Worm (Caenorhabditis elegans) whole organism, L4 larva: ENCODE measurements around the gene ceh-76.

Experiments
- F26F4.8 ChIP-seq: fragments of 200-800 bp; sonication (Bioruptor generic); conservative IDR thresholded peaks from 2 replicates; pipeline ENCODE4 v1.3.6; 2022; ENCODE audit warnings: missing genetic modification characterization, missing compliant biosample characterization
- R02D3.7 ChIP-seq: fragments of 150-350 bp; sonication (generic microtip); optimal IDR thresholded peaks from 3 replicates; lab custom pipeline; 2014; ENCODE audit warnings: missing biosample characterization, missing genetic modification characterization
- Y48G9A.11 ChIP-seq: fragments of 200-800 bp; sonication (Bioruptor generic); IDR thresholded peaks from 2 replicates; pipeline ENCODE4 v1.3.6; 2022; ENCODE audit warnings: missing genetic modification reagents, missing genetic modification characterization, missing compliant biosample characterization
- lin-39 ChIP-seq: fragments of 150-350 bp; optimal IDR thresholded peaks from 2 replicates; lab custom pipeline; 2014; ENCODE audit warnings: missing biosample characterization, missing genetic modification reagents, missing genetic modification characterization
- nhr-237 ChIP-seq: sonication (generic microtip); optimal IDR thresholded peaks from 2 replicates; lab custom pipeline; 2017; ENCODE audit warnings: missing biosample characterization, missing genetic modification characterization
- php-3 ChIP-seq: fragments of 200-800 bp; sonication (Bioruptor generic); IDR thresholded peaks from 2 replicates; pipeline ENCODE4 v1.3.6; 2022; ENCODE audit warnings: missing genetic modification reagents, missing genetic modification characterization, missing compliant biosample characterization
- pqm-1 ChIP-seq: sonication (generic microtip); optimal IDR thresholded peaks from 2 replicates; lab custom pipeline; 2017; ENCODE audit warnings: missing biosample characterization, missing genetic modification characterization
- skn-1 ChIP-seq: fragments of 150-350 bp; optimal IDR thresholded peaks from 2 replicates; lab custom pipeline; 2014; ENCODE audit warnings: missing biosample characterization, missing genetic modification characterization

DNA sequence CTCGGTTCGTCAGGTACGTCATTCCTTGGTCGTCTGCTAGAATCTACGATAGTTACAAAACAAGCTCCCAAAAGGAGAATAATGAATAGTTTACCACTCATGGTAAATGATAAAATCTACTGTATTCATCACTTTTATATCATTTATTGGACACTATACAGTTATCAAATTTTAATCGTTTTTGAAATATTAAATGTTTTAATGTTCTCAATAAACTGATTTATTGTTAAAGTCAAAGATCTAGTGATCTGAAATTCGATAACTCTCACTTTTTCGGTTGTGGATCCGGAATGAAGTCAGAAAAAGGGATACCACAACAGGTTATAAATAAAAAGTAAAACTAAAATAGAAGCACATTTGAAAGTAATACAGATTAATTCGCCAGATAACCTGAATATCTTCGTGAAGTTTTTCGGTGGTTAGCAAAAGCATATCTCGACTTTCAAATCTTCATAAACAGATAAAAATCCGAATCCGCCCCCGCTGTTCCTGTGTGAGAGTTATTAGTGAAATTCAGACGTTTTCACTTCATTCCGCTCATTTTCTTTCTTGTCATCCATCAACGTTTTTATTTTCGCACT is 35.6 kb downstream of the ceh-76 start, which contains the start of the genes clec-217 and F26D11.2:
- TF ChIP-seq php-3, result no peak
- TF ChIP-seq skn-1 (tag; lab: Kevin White, UChicago), result no peak
- no peak for TF ChIP-seq pqm-1
- TF ChIP-seq Y48G9A.11 (GFP tag; lab: Robert Waterston, UW), result no peak
- TF ChIP-seq nhr-237 (tag; lab: Kevin White, UChicago), result no peak
- no peak for TF ChIP-seq lin-39 (tag; lab: Kevin White, UChicago)
- no peak for TF ChIP-seq R02D3.7
- no peak for TF ChIP-seq F26F4.8 (GFP tag; lab: Robert Waterston, UW)
